Fruit fly (Drosophila melanogaster) whole organism, prepupa: Measurements from ENCODE around the gene Icmt.

ENCODE experiments used
- Blimp-1 ChIP-seq: fragments of 200-800 bp; sonication (Bioruptor generic); optimal IDR thresholded peaks from 3 replicates; lab custom pipeline; 2017; ENCODE audit warnings: missing biosample characterization, missing genetic modification characterization, mild to moderate bottlenecking, moderate library complexity, missing genetic modification reagents
- CG10631 ChIP-seq: fragments of 200-800 bp; sonication (Bioruptor generic); optimal IDR thresholded peaks from 2 replicates; lab custom pipeline; 2016; ENCODE audit warnings: missing biosample characterization, missing genetic modification characterization
- CG10669 ChIP-seq: fragments of 200-800 bp; sonication (Bioruptor generic); optimal IDR thresholded peaks from 3 replicates; lab custom pipeline; 2018; ENCODE audit warnings: missing biosample characterization, mild to moderate bottlenecking, missing genetic modification characterization, moderate library complexity
- CG11294 ChIP-seq: fragments of 200-800 bp; sonication (Bioruptor generic); IDR thresholded peaks from 2 replicates; pipeline ENCODE4 v1.3.6; 2022; ENCODE audit warnings: missing biosample characterization, missing genetic modification characterization
- CG11762 ChIP-seq: fragments of 200-800 bp; sonication (Bioruptor generic); optimal IDR thresholded peaks from 3 replicates; lab custom pipeline; 2016; ENCODE audit warnings: missing biosample characterization, missing genetic modification characterization; ENCODE audit not compliant: insufficient read depth
- CG11902 ChIP-seq: fragments of 200-800 bp; sonication (Bioruptor generic); optimal IDR thresholded peaks from 3 replicates; lab custom pipeline; 2016; ENCODE audit warnings: missing biosample characterization, missing genetic modification characterization
- CG15336 ChIP-seq: fragments of 200-800 bp; sonication (Bioruptor generic); IDR thresholded peaks from 2 replicates; pipeline ENCODE4 v1.3.6; 2022; ENCODE audit warnings: missing biosample characterization, missing genetic modification characterization
- CG1621 ChIP-seq: fragments of 200-800 bp; sonication (Bioruptor generic); optimal IDR thresholded peaks from 3 replicates; lab custom pipeline; 2018; ENCODE audit warnings: missing biosample characterization, mild to moderate bottlenecking, missing genetic modification characterization
- CG16779 ChIP-seq: fragments of 200-800 bp; sonication (Bioruptor generic); optimal IDR thresholded peaks from 3 replicates; lab custom pipeline; 2017; ENCODE audit warnings: missing biosample characterization, mild to moderate bottlenecking, missing genetic modification characterization
- CG3032 ChIP-seq: fragments of 200-800 bp; optimal IDR thresholded peaks from 2 replicates; lab custom pipeline; 2019; ENCODE audit warnings: missing biosample characterization, mild to moderate bottlenecking, missing genetic modification characterization, moderate library complexity
- CG31627 ChIP-seq: fragments of 200-800 bp; sonication (Bioruptor generic); optimal IDR thresholded peaks from 3 replicates; lab custom pipeline; 2016; ENCODE audit warnings: missing biosample characterization, missing genetic modification characterization
- CG34406 ChIP-seq: fragments of 200-800 bp; sonication (Bioruptor generic); optimal IDR thresholded peaks from 3 replicates; lab custom pipeline; 2016; ENCODE audit warnings: missing biosample characterization, missing genetic modification characterization
- CG3919 ChIP-seq: fragments of 200-800 bp; sonication (Bioruptor generic); optimal IDR thresholded peaks from 3 replicates; lab custom pipeline; 2016; ENCODE audit warnings: missing biosample characterization, missing genetic modification characterization
- CG4318 ChIP-seq: fragments of 200-800 bp; sonication (Bioruptor generic); optimal IDR thresholded peaks from 3 replicates; lab custom pipeline; 2017; ENCODE audit warnings: missing biosample characterization, mild to moderate bottlenecking, missing genetic modification characterization
- CG6163 ChIP-seq: fragments of 200-800 bp; sonication (Bioruptor generic); IDR thresholded peaks from 3 replicates; pipeline ENCODE4 v1.3.6; 2022; ENCODE audit warnings: missing biosample characterization, missing genetic modification characterization
- CG6276 ChIP-seq: fragments of 200-800 bp; sonication (Bioruptor generic); optimal IDR thresholded peaks from 2 replicates; lab custom pipeline; 2017; ENCODE audit warnings: missing biosample characterization, mild to moderate bottlenecking, missing genetic modification characterization
- CG6792 ChIP-seq: fragments of 200-800 bp; sonication (Bioruptor generic); optimal IDR thresholded peaks from 3 replicates; lab custom pipeline; 2016; ENCODE audit warnings: missing biosample characterization, missing genetic modification characterization
- CG6808 ChIP-seq: fragments of 200-800 bp; sonication (Bioruptor generic); optimal IDR thresholded peaks from 3 replicates; lab custom pipeline; 2017; ENCODE audit warnings: missing biosample characterization, missing genetic modification characterization, mild to moderate bottlenecking, moderate library complexity, missing genetic modification reagents
- CG6854 ChIP-seq: fragments of 200-800 bp; sonication (Bioruptor generic); optimal IDR thresholded peaks from 2 replicates; lab custom pipeline; 2017; ENCODE audit warnings: missing biosample characterization, mild to moderate bottlenecking, missing genetic modification characterization
- CG8119 ChIP-seq: fragments of 200-800 bp; sonication (Bioruptor generic); IDR thresholded peaks from 3 replicates; pipeline ENCODE4 v1.3.6; 2022; ENCODE audit warnings: missing biosample characterization, missing genetic modification characterization
- CG8319 ChIP-seq: fragments of 200-800 bp; sonication (Bioruptor generic); optimal IDR thresholded peaks from 3 replicates; lab custom pipeline; 2016; ENCODE audit warnings: missing biosample characterization, missing genetic modification characterization
- CG8632 ChIP-seq: fragments of 200-800 bp; sonication (Bioruptor generic); optimal IDR thresholded peaks from 3 replicates; lab custom pipeline; 2016; ENCODE audit warnings: missing biosample characterization, missing genetic modification characterization
- CG9139 ChIP-seq: fragments of 200-800 bp; sonication (Bioruptor generic); optimal IDR thresholded peaks from 3 replicates; lab custom pipeline; 2017; ENCODE audit warnings: missing biosample characterization, mild to moderate bottlenecking, missing genetic modification characterization
- Eip75B ChIP-seq: fragments of 200-800 bp; sonication (Bioruptor generic); optimal IDR thresholded peaks from 3 replicates; lab custom pipeline; 2016; ENCODE audit warnings: missing biosample characterization, missing genetic modification characterization
- Eip78C ChIP-seq: fragments of 200-800 bp; sonication (Bioruptor generic); peaks from one replicate; lab custom pipeline; 2016; ENCODE audit warnings: missing biosample characterization, missing genetic modification characterization
- Eip93F ChIP-seq: fragments of 200-800 bp; sonication (Bioruptor generic); optimal IDR thresholded peaks from 2 replicates; lab custom pipeline; 2016; ENCODE audit warnings: missing biosample characterization, mild to moderate bottlenecking, missing genetic modification characterization
- Ets21C ChIP-seq: fragments of 200-800 bp; sonication (Bioruptor generic); optimal IDR thresholded peaks from 3 replicates; lab custom pipeline; 2016; ENCODE audit warnings: missing biosample characterization, missing genetic modification characterization
- Ets96B ChIP-seq: fragments of 200-800 bp; optimal IDR thresholded peaks from 2 replicates; lab custom pipeline; 2019; ENCODE audit warnings: missing biosample characterization, mild to moderate bottlenecking, missing genetic modification characterization, moderate library complexity
- Gug ChIP-seq: fragments of 200-800 bp; sonication (Bioruptor generic); IDR thresholded peaks from 2 replicates; pipeline ENCODE4 v1.3.6; 2022; ENCODE audit warnings: missing biosample characterization, missing genetic modification characterization
- Hr39 ChIP-seq: fragments of 200-800 bp; sonication (Bioruptor generic); optimal IDR thresholded peaks from 2 replicates; lab custom pipeline; 2016; ENCODE audit warnings: missing biosample characterization, missing genetic modification characterization
- Hr4 ChIP-seq: fragments of 200-800 bp; sonication (Bioruptor generic); optimal IDR thresholded peaks from 3 replicates; lab custom pipeline; 2016; ENCODE audit warnings: missing biosample characterization, missing genetic modification characterization
- Lpt ChIP-seq: fragments of 200-800 bp; sonication (Bioruptor generic); optimal IDR thresholded peaks from 3 replicates; lab custom pipeline; 2016; ENCODE audit warnings: missing biosample characterization, missing genetic modification characterization
- Met ChIP-seq: fragments of 200-800 bp; sonication (Bioruptor generic); optimal IDR thresholded peaks from 3 replicates; lab custom pipeline; 2016; ENCODE audit warnings: missing biosample characterization, missing genetic modification characterization
- Smox ChIP-seq: fragments of 200-800 bp; sonication (Bioruptor generic); optimal IDR thresholded peaks from 3 replicates; lab custom pipeline; 2016; ENCODE audit warnings: missing biosample characterization, missing genetic modification characterization
- Sox15 ChIP-seq: fragments of 200-800 bp; sonication (Bioruptor generic); optimal IDR thresholded peaks from 3 replicates; lab custom pipeline; 2016; ENCODE audit warnings: missing biosample characterization, missing genetic modification characterization
- achi ChIP-seq: fragments of 200-800 bp; sonication (Bioruptor generic); optimal IDR thresholded peaks from 3 replicates; lab custom pipeline; 2016; ENCODE audit warnings: missing biosample characterization, missing genetic modification characterization
- acj6 ChIP-seq: fragments of 200-800 bp; sonication (Bioruptor generic); optimal IDR thresholded peaks from 3 replicates; lab custom pipeline; 2016; ENCODE audit warnings: missing biosample characterization, missing genetic modification characterization
- cyc ChIP-seq: fragments of 200-800 bp; sonication (Bioruptor generic); optimal IDR thresholded peaks from 3 replicates; lab custom pipeline; 2016; ENCODE audit warnings: missing biosample characterization, missing genetic modification characterization
- dsx ChIP-seq: fragments of 200-800 bp; optimal IDR thresholded peaks from 3 replicates; lab custom pipeline; 2019; ENCODE audit warnings: missing biosample characterization, mild to moderate bottlenecking, missing genetic modification characterization, moderate library complexity; ENCODE audit not compliant: poor library complexity, severe bottlenecking
- eg ChIP-seq: fragments of 200-800 bp; sonication (Bioruptor generic); IDR thresholded peaks from 3 replicates; pipeline ENCODE4 v1.3.6; 2022; ENCODE audit warnings: missing biosample characterization, missing genetic modification characterization
- fd59A ChIP-seq: fragments of 200-800 bp; sonication (Bioruptor generic); optimal IDR thresholded peaks from 2 replicates; lab custom pipeline; 2017; ENCODE audit warnings: missing biosample characterization, mild to moderate bottlenecking, missing genetic modification characterization, missing genetic modification reagents
- fkh ChIP-seq: fragments of 200-800 bp; sonication (Bioruptor generic); optimal IDR thresholded peaks from 3 replicates; lab custom pipeline; 2017; ENCODE audit warnings: missing biosample characterization, mild to moderate bottlenecking, missing genetic modification characterization, moderate library complexity
- lz ChIP-seq: fragments of 200-800 bp; sonication (Bioruptor generic); optimal IDR thresholded peaks from 3 replicates; lab custom pipeline; 2016; ENCODE audit warnings: missing biosample characterization, missing genetic modification characterization
- pdm3 ChIP-seq: fragments of 200-800 bp; sonication (Bioruptor generic); optimal IDR thresholded peaks from 3 replicates; lab custom pipeline; 2016; ENCODE audit warnings: missing biosample characterization, missing genetic modification characterization
- salr ChIP-seq, 2 experiments: fragments of 200-800 bp; sonication (Bioruptor generic); optimal IDR thresholded peaks; 3 replicates each; lab custom pipeline; 2016 to 2018; ENCODE audit warnings: missing biosample characterization in 2 of 2, missing genetic modification characterization in 2 of 2, mild to moderate bottlenecking in 1 of 2
- spab ChIP-seq: fragments of 200-800 bp; sonication (Bioruptor generic); optimal IDR thresholded peaks from 2 replicates; lab custom pipeline; 2017; ENCODE audit warnings: missing biosample characterization, mild to moderate bottlenecking, missing genetic modification characterization, missing genetic modification reagents
- ss ChIP-seq, 2 experiments: fragments of 200-800 bp; sonication (Bioruptor generic); optimal IDR thresholded peaks; 2 replicates in 1 of 2; 3 replicates in 1 of 2; lab custom pipeline; 2017 to 2018; ENCODE audit warnings: mild to moderate bottlenecking in 2 of 2, missing biosample characterization in 2 of 2, missing genetic modification characterization in 2 of 2, moderate library complexity in 1 of 2
- svp ChIP-seq: fragments of 200-800 bp; sonication (Bioruptor generic); peaks from one replicate; lab custom pipeline; 2016; ENCODE audit warnings: missing biosample characterization, missing genetic modification characterization
- topi ChIP-seq: fragments of 200-800 bp; sonication (Bioruptor generic); optimal IDR thresholded peaks from 3 replicates; lab custom pipeline; 2016; ENCODE audit warnings: missing biosample characterization, missing genetic modification characterization

The Icmt gene

dm6 chr3L:13028740-13029139, 10.7 kb downstream of the Icmt start, which contains the start of gene CG17672 (continued):
- peak; percentile 42 for TF ChIP-seq dsx (GFP tag; lab: Kevin White, UChicago)
- peak; percentile 2 for TF ChIP-seq Lpt (GFP tag; lab: Kevin White, UChicago)
- no peak for TF ChIP-seq spab (GFP tag; lab: Kevin White, UChicago)
- peak; percentile 22 for TF ChIP-seq Met (GFP tag; lab: Kevin White, UChicago)
- TF ChIP-seq eg (GFP tag; lab: Robert Waterston, UW), result 0 out of 3 replicates have a peak, but pooled peaks have one; percentile 59
- no peak for TF ChIP-seq CG11762
- peak; percentile 49 for TF ChIP-seq Eip78C (GFP tag; lab: Kevin White, UChicago)

- TF ChIP-seq CG34406 (GFP tag; lab: Kevin White, UChicago), result peak; percentile 20
- TF ChIP-seq CG8119 (GFP tag; lab: Robert Waterston, UW), result no peak
- no peak for TF ChIP-seq achi (GFP tag; lab: Kevin White, UChicago)
- TF ChIP-seq CG4318 (GFP tag; lab: Kevin White, UChicago), result no peak
- TF ChIP-seq CG8319 (GFP tag; lab: Kevin White, UChicago), result no peak
- no peak for TF ChIP-seq CG10631
- peak; percentile 23 for TF ChIP-seq pdm3 (GFP tag; lab: Kevin White, UChicago)
- TF ChIP-seq CG31627 (GFP tag; lab: Kevin White, UChicago), result peak; percentile 1
- no peak for TF ChIP-seq Hr39 (GFP tag; lab: Kevin White, UChicago)
- TF ChIP-seq CG10669 (GFP tag; lab: Kevin White, UChicago), result no peak
- TF ChIP-seq CG6792 (GFP tag; lab: Kevin White, UChicago), result no peak
- no peak for TF ChIP-seq Blimp-1
- TF ChIP-seq fkh (GFP tag; lab: Kevin White, UChicago), result no peak
- no peak for TF ChIP-seq CG6808 (GFP tag; lab: Kevin White, UChicago)
- no peak for TF ChIP-seq salr (GFP tag; optimal IDR thresholded peaks at IDR 0.05; lab: Kevin White, UChicago)
- TF ChIP-seq CG15336 (GFP tag; lab: Robert Waterston, UW), result no peak
- TF ChIP-seq acj6 (GFP tag; lab: Kevin White, UChicago), result peak; percentile 11
- peak; percentile 2 for TF ChIP-seq Hr4 (GFP tag; lab: Kevin White, UChicago)
- TF ChIP-seq Ets21C (GFP tag; lab: Kevin White, UChicago), result no peak
- no peak for TF ChIP-seq fd59A (GFP tag; lab: Kevin White, UChicago)
- TF ChIP-seq CG9139, result no peak
- no peak for TF ChIP-seq spab (GFP tag; lab: Kevin White, UChicago)
- TF ChIP-seq CG16779 (tag; lab: Kevin White, UChicago), result no peak
- TF ChIP-seq lz (GFP tag; lab: Kevin White, UChicago), result no peak
- TF ChIP-seq svp (GFP tag; lab: Kevin White, UChicago), result peak; percentile 54
- TF ChIP-seq Smox, result no peak
- no peak for TF ChIP-seq Eip75B (GFP tag; lab: Kevin White, UChicago)
- no peak for TF ChIP-seq CG11902
- no peak for TF ChIP-seq CG6854 (GFP tag; lab: Kevin White, UChicago)
- TF ChIP-seq Sox15 (GFP tag; lab: Kevin White, UChicago), result no peak
- TF ChIP-seq Eip78C (GFP tag; lab: Kevin White, UChicago), result peak; percentile 84
- TF ChIP-seq Lpt (GFP tag; lab: Kevin White, UChicago), result no peak
- TF ChIP-seq Eip93F (GFP tag; lab: Kevin White, UChicago), result no peak
- no peak for TF ChIP-seq CG11762
- no peak for TF ChIP-seq CG6276 (GFP tag; lab: Kevin White, UChicago)
- TF ChIP-seq ss (GFP tag; optimal IDR thresholded peaks at IDR 0.05; lab: Kevin White, UChicago), result no peak
- TF ChIP-seq CG1621 (tag; lab: Kevin White, UChicago), result no peak
- no peak for TF ChIP-seq cyc
- TF ChIP-seq Ets96B (tag; lab: Kevin White, UChicago), result peak; percentile 22
- no peak for TF ChIP-seq Gug (GFP tag; lab: Robert Waterston, UW)
- no peak for TF ChIP-seq CG11294 (GFP tag; lab: Robert Waterston, UW)
- no peak for TF ChIP-seq CG3919 (GFP tag; lab: Kevin White, UChicago)
- no peak for TF ChIP-seq CG6163
- TF ChIP-seq eg (GFP tag; lab: Robert Waterston, UW), result no peak
- peak; percentile 29 for TF ChIP-seq topi
- TF ChIP-seq CG3032 (tag; lab: Kevin White, UChicago), result no peak
- no peak for TF ChIP-seq CG8632 (GFP tag; lab: Kevin White, UChicago)
- TF ChIP-seq Met (GFP tag; lab: Kevin White, UChicago), result peak; percentile 9
These were observed 12.1 kb downstream of the Icmt start for dm6 chr3L:13030055-13030634.
